Worm (Caenorhabditis elegans) whole organism, mixed stage, embryonic: ENCODE data around the gene drd-1.
"Not testable (repeated sequence)": the region's sequence is repeated elsewhere in the genome, so short reads cannot be mapped to it uniquely, and the experiment has no call there.

ENCODE experiments used
- ceh-43 ChIP-seq: fragments of 200-800 bp; sonication (Bioruptor generic); optimal IDR thresholded peaks from 2 replicates; lab custom pipeline; 2018; ENCODE audit warnings: mild to moderate bottlenecking, missing genetic modification characterization, moderate library complexity, missing compliant biosample characterization
- cnd-1 ChIP-seq: fragments of 200-800 bp; sonication (Bioruptor generic); optimal IDR thresholded peaks from 2 replicates; lab custom pipeline; 2018; ENCODE audit warnings: mild to moderate bottlenecking, missing genetic modification characterization, missing compliant biosample characterization
- elt-1 ChIP-seq: sonication (generic microtip); optimal IDR thresholded peaks from 2 replicates; lab custom pipeline; 2017; ENCODE audit warnings: missing genetic modification characterization, mild to moderate bottlenecking, missing compliant biosample characterization, antibody characterized with exemption, moderate library complexity, borderline replicate concordance; ENCODE audit not compliant: insufficient read depth
- hlh-1 ChIP-seq: fragments of 150-350 bp; optimal IDR thresholded peaks from 2 replicates; lab custom pipeline; 2014; ENCODE audit warnings: missing biosample characterization, missing genetic modification reagents, missing genetic modification characterization
- lsy-2 ChIP-seq: fragments of 150-350 bp; optimal IDR thresholded peaks from 2 replicates; lab custom pipeline; 2014; ENCODE audit warnings: missing biosample characterization, missing genetic modification characterization
- mep-1 ChIP-seq: fragments of 150-350 bp; optimal IDR thresholded peaks from 2 replicates; lab custom pipeline; 2017; ENCODE audit warnings: missing biosample characterization, missing genetic modification reagents, missing genetic modification characterization, inconsistent platforms
- nhr-12 ChIP-seq: fragments of 150-350 bp; optimal IDR thresholded peaks from 2 replicates; lab custom pipeline; 2014; ENCODE audit warnings: missing biosample characterization, missing genetic modification characterization
- nhr-76 ChIP-seq: sonication (generic microtip); optimal IDR thresholded peaks from 2 replicates; lab custom pipeline; 2017; ENCODE audit warnings: missing biosample characterization, missing genetic modification characterization
- pha-4 ChIP-seq: fragments of 150-350 bp; optimal IDR thresholded peaks from 2 replicates; lab custom pipeline; 2018; ENCODE audit warnings: missing biosample characterization, missing genetic modification reagents, missing genetic modification characterization
- snpc-4 ChIP-seq: fragments of 150-350 bp; optimal IDR thresholded peaks from 2 replicates; lab custom pipeline; 2014; ENCODE audit warnings: missing biosample characterization, missing genetic modification characterization
- unc-39 ChIP-seq: fragments of 150-350 bp; optimal IDR thresholded peaks from 2 replicates; lab custom pipeline; 2014; ENCODE audit warnings: missing biosample characterization, missing genetic modification characterization
- unc-62 ChIP-seq: fragments of 150-350 bp; optimal IDR thresholded peaks from 2 replicates; lab custom pipeline; 2014; ENCODE audit warnings: missing biosample characterization, missing genetic modification reagents, missing genetic modification characterization

DNA sequence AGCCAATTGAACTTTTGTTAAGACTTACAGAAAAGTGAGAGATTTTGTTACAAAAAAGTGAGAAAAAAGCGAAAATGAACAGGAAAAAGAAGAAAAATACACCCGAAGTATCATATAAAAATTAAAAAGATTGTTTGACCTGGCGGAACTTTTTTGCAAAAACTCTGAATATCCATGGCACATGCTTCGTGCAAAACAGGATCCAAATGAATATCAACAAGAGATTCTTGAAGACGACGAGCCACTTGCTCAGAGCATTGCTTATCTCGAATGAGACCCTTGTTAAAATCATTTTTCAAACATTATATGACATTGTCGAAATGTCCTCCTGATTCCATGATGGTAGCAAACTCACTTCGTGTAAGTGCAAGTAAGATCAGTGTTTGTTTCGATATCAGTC lies 31.9 kb downstream of the drd-1 start, which contains the start of gene F14E5.8:
- TF ChIP-seq snpc-4 (tag; lab: Kevin White, UChicago); nhr-76 (tag; lab: Kevin White, UChicago); unc-62 (GFP tag; lab: Kevin White, UChicago); cnd-1 (tag; lab: Kevin White, UChicago); lsy-2 (tag; lab: Kevin White, UChicago); nhr-12 (tag; lab: Kevin White, UChicago); pha-4 (tag; lab: Kevin White, UChicago); hlh-1 (tag; lab: Kevin White, UChicago); ceh-43 (GFP tag; lab: Kevin White, UChicago); elt-1; unc-39 (tag; lab: Kevin White, UChicago); mep-1 (tag; lab: Kevin White, UChicago): not testable (repeated sequence)
